Worm (Caenorhabditis elegans) whole organism, late embryonic: ENCODE data around the gene clec-227.

Source experiments
- K09A11.1 ChIP-seq: sonication (generic microtip); optimal IDR thresholded peaks from 2 replicates; lab custom pipeline; 2017; ENCODE audit warnings: antibody characterized with exemption, mild to moderate bottlenecking, missing genetic modification characterization, missing compliant biosample characterization; ENCODE audit not compliant: insufficient read depth
- T23F11.4 ChIP-seq: fragments of 200-800 bp; sonication (Bioruptor generic); optimal IDR thresholded peaks from 2 replicates; lab custom pipeline; 2018; ENCODE audit warnings: mild to moderate bottlenecking, missing genetic modification characterization, missing compliant biosample characterization
- Y22D7AL.16 ChIP-seq: sonication (generic microtip); optimal IDR thresholded peaks from 2 replicates; lab custom pipeline; 2016; ENCODE audit warnings: missing genetic modification characterization, missing compliant biosample characterization
- ahr-1 ChIP-seq: sonication (generic microtip); optimal IDR thresholded peaks from 2 replicates; lab custom pipeline; 2016; ENCODE audit warnings: missing genetic modification characterization, missing compliant biosample characterization
- ama-1 ChIP-seq: fragments of 150-350 bp; optimal IDR thresholded peaks from 2 replicates; lab custom pipeline; 2014
- ceh-18 ChIP-seq: sonication (generic microtip); optimal IDR thresholded peaks from 2 replicates; lab custom pipeline; 2016; ENCODE audit warnings: missing genetic modification characterization, missing compliant biosample characterization
- ceh-2 ChIP-seq: sonication (generic microtip); optimal IDR thresholded peaks from 2 replicates; lab custom pipeline; 2016; ENCODE audit warnings: missing genotype, missing genetic modification characterization, missing compliant biosample characterization
- ceh-22 ChIP-seq: sonication (generic microtip); optimal IDR thresholded peaks from 2 replicates; lab custom pipeline; 2017; ENCODE audit warnings: missing biosample characterization, missing genetic modification characterization
- ceh-24 ChIP-seq: sonication (generic microtip); optimal IDR thresholded peaks from 2 replicates; lab custom pipeline; 2016; ENCODE audit warnings: mild to moderate bottlenecking, missing genetic modification characterization, missing compliant biosample characterization
- ceh-30 ChIP-seq: fragments of 150-350 bp; optimal IDR thresholded peaks from 2 replicates; lab custom pipeline; 2014; ENCODE audit warnings: missing biosample characterization, missing genetic modification characterization
- ceh-31 ChIP-seq: sonication (generic microtip); optimal IDR thresholded peaks from 2 replicates; lab custom pipeline; 2016; ENCODE audit warnings: missing genetic modification characterization, missing compliant biosample characterization
- ceh-48 ChIP-seq: sonication (generic microtip); optimal IDR thresholded peaks from 2 replicates; lab custom pipeline; 2016; ENCODE audit warnings: missing genetic modification characterization, inconsistent platforms, missing compliant biosample characterization
- ceh-6 ChIP-seq: fragments of 200-800 bp; sonication (Bioruptor generic); optimal IDR thresholded peaks from 2 replicates; lab custom pipeline; 2018; ENCODE audit warnings: mild to moderate bottlenecking, missing genetic modification characterization, missing compliant biosample characterization
- ceh-9 ChIP-seq: sonication (generic microtip); optimal IDR thresholded peaks from 2 replicates; lab custom pipeline; 2016; ENCODE audit warnings: mild to moderate bottlenecking, missing genetic modification characterization, inconsistent platforms, missing compliant biosample characterization
- dmd-4 ChIP-seq: sonication (generic microtip); optimal IDR thresholded peaks from 2 replicates; lab custom pipeline; 2016; ENCODE audit warnings: borderline replicate concordance, missing genetic modification characterization, missing compliant biosample characterization
- dve-1 ChIP-seq: sonication (generic microtip); optimal IDR thresholded peaks from 2 replicates; lab custom pipeline; 2017; ENCODE audit warnings: antibody characterized with exemption, mild to moderate bottlenecking, missing genetic modification characterization, missing compliant biosample characterization
- elt-2 ChIP-seq: sonication (generic microtip); optimal IDR thresholded peaks from 2 replicates; lab custom pipeline; 2016; ENCODE audit warnings: missing genetic modification reagents, missing genetic modification characterization, missing compliant biosample characterization
- elt-4 ChIP-seq: sonication (generic microtip); optimal IDR thresholded peaks from 2 replicates; lab custom pipeline; 2016; ENCODE audit warnings: missing genetic modification characterization, missing compliant biosample characterization
- ets-4 ChIP-seq: sonication (generic microtip); optimal IDR thresholded peaks from 2 replicates; lab custom pipeline; 2016; ENCODE audit warnings: missing genetic modification characterization, missing compliant biosample characterization
- eyg-1 ChIP-seq: sonication (generic microtip); optimal IDR thresholded peaks from 2 replicates; lab custom pipeline; 2016; ENCODE audit warnings: missing genotype, missing genetic modification characterization, missing compliant biosample characterization
- fax-1 ChIP-seq: sonication (generic microtip); optimal IDR thresholded peaks from 2 replicates; lab custom pipeline; 2016; ENCODE audit warnings: missing genotype, missing genetic modification characterization, missing compliant biosample characterization
- fkh-10 ChIP-seq: fragments of 150-350 bp; optimal IDR thresholded peaks from 2 replicates; lab custom pipeline; 2014; ENCODE audit warnings: missing biosample characterization, missing genetic modification reagents, missing genetic modification characterization
- fkh-6 ChIP-seq: sonication (generic microtip); optimal IDR thresholded peaks from 2 replicates; lab custom pipeline; 2016; ENCODE audit warnings: missing genetic modification characterization, missing compliant biosample characterization
- lim-6 ChIP-seq: sonication (generic microtip); optimal IDR thresholded peaks from 2 replicates; lab custom pipeline; 2016; ENCODE audit warnings: missing genetic modification characterization, missing compliant biosample characterization
- lin-11 ChIP-seq: fragments of 200-800 bp; sonication (Bioruptor generic); optimal IDR thresholded peaks from 2 replicates; lab custom pipeline; 2018; ENCODE audit warnings: mild to moderate bottlenecking, missing genetic modification characterization, missing compliant biosample characterization
- madf-2 ChIP-seq: sonication (generic microtip); optimal IDR thresholded peaks from 2 replicates; lab custom pipeline; 2017; ENCODE audit warnings: missing genetic modification characterization, missing compliant biosample characterization
- mec-3 ChIP-seq: sonication (generic microtip); optimal IDR thresholded peaks from 2 replicates; lab custom pipeline; 2016; ENCODE audit warnings: borderline replicate concordance, missing genetic modification characterization, missing compliant biosample characterization
- nfya-1 ChIP-seq: sonication (generic microtip); optimal IDR thresholded peaks from 2 replicates; lab custom pipeline; 2017; ENCODE audit warnings: missing genetic modification characterization, mild to moderate bottlenecking, missing compliant biosample characterization, antibody characterized with exemption, moderate library complexity
- nhr-11 ChIP-seq: fragments of 150-350 bp; optimal IDR thresholded peaks from 2 replicates; lab custom pipeline; 2014; ENCODE audit warnings: missing biosample characterization, missing genetic modification characterization
- npax-4 ChIP-seq: sonication (generic microtip); optimal IDR thresholded peaks from 2 replicates; lab custom pipeline; 2016; ENCODE audit warnings: missing genetic modification characterization, missing compliant biosample characterization
- odd-2 ChIP-seq: sonication (generic microtip); optimal IDR thresholded peaks from 2 replicates; lab custom pipeline; 2017; ENCODE audit warnings: antibody characterized with exemption, mild to moderate bottlenecking, missing genetic modification characterization, missing compliant biosample characterization
- pag-3 ChIP-seq: sonication (generic microtip); optimal IDR thresholded peaks from 2 replicates; lab custom pipeline; 2016; ENCODE audit warnings: missing compliant biosample characterization, missing genetic modification characterization, borderline replicate concordance
- pat-9 ChIP-seq: fragments of 200-800 bp; sonication (Bioruptor generic); optimal IDR thresholded peaks from 2 replicates; lab custom pipeline; 2018; ENCODE audit warnings: mild to moderate bottlenecking, missing genetic modification characterization, moderate library complexity, missing compliant biosample characterization
- pax-1 ChIP-seq: fragments of 150-350 bp; optimal IDR thresholded peaks from 2 replicates; lab custom pipeline; 2014; ENCODE audit warnings: missing biosample characterization, missing genetic modification characterization
- pha-2 ChIP-seq: sonication (generic microtip); optimal IDR thresholded peaks from 2 replicates; lab custom pipeline; 2017; ENCODE audit warnings: mild to moderate bottlenecking, missing genetic modification characterization, missing compliant biosample characterization
- pha-4 ChIP-seq: fragments of 150-350 bp; optimal IDR thresholded peaks from 2 replicates; lab custom pipeline; 2018; ENCODE audit warnings: missing biosample characterization, missing genetic modification reagents, missing genetic modification characterization
- pqm-1 ChIP-seq: sonication (generic microtip); optimal IDR thresholded peaks from 2 replicates; lab custom pipeline; 2016; ENCODE audit warnings: missing genetic modification characterization, missing compliant biosample characterization
- pros-1 ChIP-seq: fragments of 150-350 bp; optimal IDR thresholded peaks from 2 replicates; lab custom pipeline; 2014; ENCODE audit warnings: missing biosample characterization, missing genetic modification reagents, missing genetic modification characterization
- ref-2 ChIP-seq: sonication (generic microtip); optimal IDR thresholded peaks from 2 replicates; lab custom pipeline; 2016; ENCODE audit warnings: missing genetic modification characterization, missing compliant biosample characterization
- sox-2 ChIP-seq: fragments of 200-800 bp; sonication (Bioruptor generic); IDR thresholded peaks from 2 replicates; pipeline ENCODE4 v1.3.6; 2022; ENCODE audit warnings: missing genetic modification reagents, missing genetic modification characterization, missing compliant biosample characterization
- sox-4 ChIP-seq: sonication (generic microtip); optimal IDR thresholded peaks from 2 replicates; lab custom pipeline; 2017; ENCODE audit warnings: mild to moderate bottlenecking, missing genetic modification characterization, inconsistent platforms, missing compliant biosample characterization
- tbx-2 ChIP-seq: sonication (generic microtip); optimal IDR thresholded peaks from 2 replicates; lab custom pipeline; 2016; ENCODE audit warnings: missing genetic modification characterization, missing compliant biosample characterization
- tbx-7 ChIP-seq: sonication (generic microtip); optimal IDR thresholded peaks from 2 replicates; lab custom pipeline; 2016; ENCODE audit warnings: missing genotype, missing genetic modification characterization, missing compliant biosample characterization
- ttx-3 ChIP-seq: sonication (generic microtip); optimal IDR thresholded peaks from 2 replicates; lab custom pipeline; 2016; ENCODE audit warnings: missing genetic modification reagents, missing genetic modification characterization, missing compliant biosample characterization
- unc-3 ChIP-seq, 2 experiments: fragments of 200-800 bp in 1 of 2; sonication (Bioruptor generic) in 1 of 2; sonication (generic microtip) in 1 of 2; conservative IDR thresholded peaks in 1 of 2; optimal IDR thresholded peaks in 1 of 2; 2 replicates each; pipeline versions ENCODE4 v1.3.6 to Lab custom; 2016 to 2022; ENCODE audit warnings: missing compliant biosample characterization in 2 of 2, missing genetic modification characterization in 2 of 2, missing genetic modification reagents in 1 of 2
- zip-5 ChIP-seq: sonication (generic microtip); optimal IDR thresholded peaks from 2 replicates; lab custom pipeline; 2016; ENCODE audit warnings: missing genetic modification characterization, missing compliant biosample characterization
- ztf-16 ChIP-seq: sonication (generic microtip); optimal IDR thresholded peaks from 2 replicates; lab custom pipeline; 2017; ENCODE audit warnings: missing genetic modification characterization, missing compliant biosample characterization

Gene clec-227

DNA sequence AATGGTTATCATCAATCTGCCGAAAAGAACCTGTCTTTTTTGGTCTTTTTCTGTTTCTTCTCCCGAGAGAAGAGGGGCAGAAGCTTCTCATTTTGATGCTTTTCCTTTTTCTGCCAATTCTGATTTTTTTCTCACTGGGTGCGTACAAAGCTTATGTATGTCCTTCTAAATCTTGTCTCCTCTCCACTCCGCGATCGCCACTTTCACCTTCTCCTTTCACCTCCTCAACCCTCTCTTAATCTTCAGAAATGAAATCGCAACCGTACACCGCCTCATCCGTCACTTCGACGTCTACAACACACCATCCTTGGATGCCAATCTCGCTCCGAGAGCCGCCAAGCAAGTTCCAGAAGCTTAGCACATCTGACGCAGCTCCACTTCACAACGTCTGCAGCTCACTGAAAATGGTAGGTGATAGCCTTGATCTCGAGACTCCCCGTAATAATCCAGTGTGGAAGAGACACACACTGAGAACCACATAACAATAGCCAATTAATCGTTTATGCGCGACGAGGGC, 35.7 kb downstream of the clec-227 start, which contains the start of gene R02D5.1:
TSS of gene R02D5.1 (plus strand) at position 245 of the 517 bp plus-strand sequence.
- TF ChIP-seq ceh-2 (tag; lab: Kevin White, UChicago): no peak
- no peak for TF ChIP-seq ahr-1 (tag; lab: Kevin White, UChicago)
- no peak for TF ChIP-seq ceh-18
- no peak for TF ChIP-seq elt-2
- TF ChIP-seq fax-1 (tag; lab: Kevin White, UChicago): no peak
- TF ChIP-seq mec-3: no peak
- no peak for TF ChIP-seq sox-2 (GFP tag; lab: Robert Waterston, UW)
- no peak for TF ChIP-seq pat-9 (tag; lab: Kevin White, UChicago)
- no peak for TF ChIP-seq dve-1
- peak; percentile 4 for TF ChIP-seq T23F11.4 (GFP tag; lab: Kevin White, UChicago)
- no peak for TF ChIP-seq pax-1 (tag; lab: Kevin White, UChicago)
- no peak for TF ChIP-seq zip-5
- no peak for TF ChIP-seq tbx-2 (tag; lab: Kevin White, UChicago)
- TF ChIP-seq ref-2 (tag; lab: Kevin White, UChicago): peak; percentile 77
- TF ChIP-seq ceh-30 (tag; lab: Kevin White, UChicago): no peak
- no peak for TF ChIP-seq ceh-6 (GFP tag; lab: Kevin White, UChicago)
- TF ChIP-seq nfya-1: no peak

DNA sequence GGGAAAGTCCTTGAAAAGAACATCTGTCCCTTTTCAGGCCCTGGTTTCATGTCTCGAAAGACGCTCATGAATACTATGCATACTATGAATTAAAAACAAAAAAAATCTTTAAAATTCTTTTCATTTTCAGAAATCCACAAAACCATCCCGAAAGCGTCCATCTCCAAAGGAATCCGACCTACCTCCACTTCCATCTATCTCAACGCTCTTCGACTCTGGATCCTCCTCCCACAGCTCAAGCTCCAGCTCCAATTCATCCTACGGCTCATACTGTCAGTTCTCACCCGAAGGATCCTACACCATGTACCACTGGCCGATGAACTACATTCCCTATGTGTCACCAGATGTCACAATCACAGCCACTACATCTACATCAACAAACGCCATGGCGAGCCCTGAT, 36.2 kb downstream of the clec-227 start:
- TF ChIP-seq dmd-4 (tag; lab: Kevin White, UChicago) (no peak), ceh-6 (GFP tag; lab: Kevin White, UChicago) (no peak), fax-1 (tag; lab: Kevin White, UChicago) (no peak), ceh-24 (tag; lab: Kevin White, UChicago) (no peak), elt-4 (no peak), ztf-16 (tag; lab: Kevin White, UChicago) (no peak), ttx-3 (tag; lab: Kevin White, UChicago) (no peak), npax-4 (tag; lab: Kevin White, UChicago) (no peak), ceh-22 (tag; lab: Kevin White, UChicago) (no peak), ets-4 (tag; lab: Kevin White, UChicago) (no peak), pha-4 (tag; lab: Kevin White, UChicago) (no peak), unc-3 (GFP tag; conservative IDR thresholded peaks at IDR 0.05; lab: Robert Waterston, UW) (no peak), unc-3 (tag; optimal IDR thresholded peaks at IDR 0.05; lab: Kevin White, UChicago) (no peak), pros-1 (tag; lab: Kevin White, UChicago) (no peak)
- TF ChIP-seq, all 69 proteins: peak for 0

DNA sequence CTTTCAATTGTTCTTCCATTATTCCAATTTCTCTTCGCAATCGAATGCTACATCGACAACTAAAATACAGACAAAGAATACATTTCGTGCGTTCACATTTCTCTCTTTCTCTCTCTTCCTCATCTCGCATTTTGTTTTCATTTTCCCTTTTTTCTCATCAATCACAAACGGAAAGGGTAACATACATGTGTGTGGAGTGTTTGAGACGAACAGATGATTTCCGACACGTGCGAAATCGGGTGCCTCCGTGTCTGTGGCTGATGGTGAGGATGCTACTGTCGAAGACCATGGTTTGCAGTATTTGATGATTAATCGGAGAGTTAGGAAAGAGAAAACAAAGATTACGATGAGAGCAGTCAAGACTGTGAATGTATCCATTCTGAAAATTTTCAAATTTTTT, 38.4 kb downstream of the clec-227 start, which contains the start of gene R02D5.9:
TSS of gene R02D5.9 (minus strand) at position 378 of the 400 bp plus-strand sequence.
- no peak for TF ChIP-seq pag-3 (tag; lab: Kevin White, UChicago)
- TF ChIP-seq lim-6 (tag; lab: Kevin White, UChicago): no peak
- TF ChIP-seq pros-1 (tag; lab: Kevin White, UChicago): no peak
- TF ChIP-seq sox-4: no peak
- no peak for TF ChIP-seq nhr-11 (tag; lab: Kevin White, UChicago)
- TF ChIP-seq Y22D7AL.16 (tag; lab: Kevin White, UChicago): no peak
- no peak for TF ChIP-seq pqm-1 (tag; lab: Kevin White, UChicago)
- TF ChIP-seq ceh-31: no peak
- no peak for TF ChIP-seq fkh-6 (tag; lab: Kevin White, UChicago)
- no peak for TF ChIP-seq ceh-9 (tag; lab: Kevin White, UChicago)
- TF ChIP-seq sox-2 (GFP tag; lab: Robert Waterston, UW): no peak

DNA sequence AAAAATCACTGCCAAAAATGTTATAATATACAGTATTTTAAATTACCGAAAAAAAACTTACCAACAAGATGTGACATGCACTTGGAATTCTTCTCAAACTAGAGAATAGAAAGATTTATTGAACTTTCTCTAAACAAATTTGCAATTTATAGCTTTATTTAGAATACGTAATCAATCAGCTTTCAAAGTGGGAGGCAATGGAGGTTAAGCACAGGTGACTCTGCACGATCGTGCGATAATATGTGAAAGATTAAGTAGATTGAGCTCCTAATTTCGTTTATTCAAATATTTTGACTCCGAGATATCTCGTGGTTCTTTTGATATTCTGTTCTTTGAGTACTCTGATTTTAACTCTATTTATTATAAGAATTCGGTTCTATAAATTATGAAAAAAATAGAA, 45.7 kb downstream of the clec-227 start, which contains the start of gene R02D5.6:
TSS of gene R02D5.6 (minus strand) at position 101 of the 400 bp plus-strand sequence.
- TF ChIP-seq pha-2 (tag; lab: Kevin White, UChicago) (no peak), lim-6 (tag; lab: Kevin White, UChicago) (no peak), ama-1 (no peak), pros-1 (tag; lab: Kevin White, UChicago) (no peak), elt-2 (no peak), tbx-7 (tag; lab: Kevin White, UChicago) (no peak), nhr-11 (tag; lab: Kevin White, UChicago) (no peak), madf-2 (no peak), fkh-10 (GFP tag; lab: Kevin White, UChicago) (no peak), ceh-48 (tag; lab: Kevin White, UChicago) (no peak), lin-11 (tag; lab: Kevin White, UChicago) (no peak), ceh-18 (no peak), Y22D7AL.16 (tag; lab: Kevin White, UChicago) (no peak), odd-2 (tag; lab: Kevin White, UChicago) (no peak), ceh-9 (tag; lab: Kevin White, UChicago) (no peak), K09A11.1 (tag; lab: Kevin White, UChicago) (no peak), eyg-1 (tag; lab: Kevin White, UChicago) (no peak)
